Worm (Caenorhabditis elegans) whole organism, late embryonic: Measurements from ENCODE around the gene F56D2.2.

Experiments used
- F13H6.1 ChIP-seq: sonication (generic microtip); optimal IDR thresholded peaks from 2 replicates; lab custom pipeline; 2016; ENCODE audit warnings: missing genetic modification characterization, missing compliant biosample characterization
- ama-1 ChIP-seq: fragments of 150-350 bp; optimal IDR thresholded peaks from 2 replicates; lab custom pipeline; 2014
- pqm-1 ChIP-seq: sonication (generic microtip); optimal IDR thresholded peaks from 2 replicates; lab custom pipeline; 2016; ENCODE audit warnings: missing genetic modification characterization, missing compliant biosample characterization
- rnt-1 ChIP-seq: sonication (generic microtip); optimal IDR thresholded peaks from 2 replicates; lab custom pipeline; 2016; ENCODE audit warnings: missing genetic modification characterization, missing compliant biosample characterization
- tbx-7 ChIP-seq: sonication (generic microtip); optimal IDR thresholded peaks from 2 replicates; lab custom pipeline; 2016; ENCODE audit warnings: missing genotype, missing genetic modification characterization, missing compliant biosample characterization
- ttx-3 ChIP-seq: sonication (generic microtip); optimal IDR thresholded peaks from 2 replicates; lab custom pipeline; 2016; ENCODE audit warnings: missing genetic modification reagents, missing genetic modification characterization, missing compliant biosample characterization

DNA sequence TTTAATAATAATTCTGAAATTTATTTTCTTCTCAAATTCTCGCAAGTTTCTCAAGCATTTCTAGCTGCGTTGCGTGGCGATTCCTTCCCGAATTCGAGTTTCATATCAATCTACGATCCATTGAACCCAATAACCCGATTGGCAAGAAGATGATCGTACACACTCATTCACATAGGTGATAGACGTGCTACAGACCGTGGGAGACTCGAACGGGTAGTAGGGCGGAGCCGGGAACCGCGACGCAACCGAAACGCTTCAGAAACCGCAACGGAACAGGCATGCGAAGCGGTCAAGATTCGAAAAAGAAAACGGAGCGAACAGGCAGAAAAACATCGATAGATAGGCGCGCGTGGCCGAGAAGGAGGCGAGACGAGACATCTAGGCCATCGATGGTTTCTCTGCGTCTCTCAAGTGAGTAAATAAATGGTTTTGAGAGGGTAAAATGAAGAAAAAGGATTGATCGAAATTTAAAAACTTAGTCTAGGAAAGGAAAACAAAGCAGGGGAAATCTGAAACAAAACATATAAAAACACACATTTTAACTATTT is 16.4 kb downstream of the F56D2.2 start, which contains the start of gene madf-11:
- TF ChIP-seq F13H6.1 (tag; lab: Kevin White, UChicago) (peak; percentile 18), rnt-1 (tag; lab: Kevin White, UChicago) (peak; percentile 74), pqm-1 (tag; lab: Kevin White, UChicago) (no peak), ttx-3 (tag; lab: Kevin White, UChicago) (no peak), tbx-7 (tag; lab: Kevin White, UChicago) (peak; percentile 70), ama-1 (lab: Kevin White, UChicago) (no peak)
